Worm (Caenorhabditis elegans): ENCODE data around the gene mes-6.

Gene mes-6

DNA sequence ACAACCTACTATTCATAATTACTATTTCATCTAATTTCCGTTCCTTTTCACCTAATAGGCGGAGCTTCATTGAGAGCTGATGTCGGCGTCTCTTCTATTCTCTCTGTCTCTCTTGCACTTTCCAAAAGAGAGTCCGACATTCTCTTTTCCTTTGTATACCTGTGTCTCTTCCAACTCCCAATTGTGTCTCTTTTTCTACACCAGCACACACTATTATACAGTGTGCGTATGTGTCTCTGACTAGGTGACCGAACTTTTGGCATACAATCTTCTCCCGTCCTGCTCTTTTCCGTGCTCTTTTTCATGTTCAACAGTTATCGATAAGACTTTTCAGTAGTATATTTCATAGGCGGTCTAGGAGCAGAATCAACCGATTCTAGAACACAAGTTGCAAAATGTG lies 29.2 kb downstream of the mes-6 start:
- no peak for TF ChIP-seq ceh-22 (tag; optimal IDR thresholded peaks at IDR 0.05)
- TF ChIP-seq elt-2 (tag; optimal IDR thresholded peaks at IDR 0.05) = peak; percentile 4
- no peak for TF ChIP-seq sox-4 (tag; optimal IDR thresholded peaks at IDR 0.05)
- TF ChIP-seq ref-2 (tag; optimal IDR thresholded peaks at IDR 0.05) = no peak
- TF ChIP-seq nfya-1 (tag; optimal IDR thresholded peaks at IDR 0.05) = no peak
- TF ChIP-seq fax-1 (tag; optimal IDR thresholded peaks at IDR 0.05) = no peak
- TF ChIP-seq F13H6.1 (tag; optimal IDR thresholded peaks at IDR 0.05) = no peak
- no peak for TF ChIP-seq ceh-14 (tag; optimal IDR thresholded peaks at IDR 0.05)

DNA sequence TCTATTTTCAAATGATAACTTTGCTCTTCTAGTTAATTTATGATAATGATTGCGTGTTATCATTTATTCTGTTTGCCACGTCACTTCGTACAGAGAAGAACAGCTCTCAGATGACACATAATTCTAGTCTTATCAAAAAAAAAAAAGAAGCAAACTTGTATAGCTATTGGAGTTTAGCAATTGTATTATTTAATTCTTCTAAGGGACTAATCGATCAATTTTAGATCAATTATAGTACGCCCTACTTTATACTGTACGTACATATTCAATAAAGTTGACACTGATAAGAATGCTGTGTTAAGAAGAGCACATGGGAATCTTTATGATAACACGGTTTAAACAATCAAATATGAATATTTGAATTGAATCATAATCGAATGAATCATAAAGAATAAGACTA lies 31.2 kb downstream of the mes-6 start:
- TF ChIP-seq elt-2 (tag; optimal IDR thresholded peaks at IDR 0.05) (peak; percentile 89), unc-55 (GFP tag; optimal IDR thresholded peaks at IDR 0.05) (no peak)

DNA sequence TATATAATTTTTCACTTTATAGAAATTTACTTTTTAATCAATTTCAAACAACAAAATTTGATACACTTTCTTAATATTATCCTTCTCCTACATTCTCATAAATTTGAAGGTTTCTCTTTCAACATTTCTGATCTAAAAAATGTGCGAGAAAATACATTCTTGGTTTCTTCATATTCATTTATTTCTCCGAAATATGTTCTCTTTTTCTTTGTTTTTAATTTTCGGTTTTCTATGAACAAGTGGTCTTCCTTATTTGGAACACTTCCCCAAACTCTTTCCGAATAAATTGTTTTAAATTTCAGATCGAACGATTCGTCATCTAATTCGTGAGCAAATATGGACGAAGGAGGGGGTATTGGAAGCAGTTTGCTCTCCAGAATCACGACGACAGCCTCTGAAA lies 48.0 kb downstream of the mes-6 start, which contains the start of gene npr-22:
npr-22 (plus strand) TSS at position 301 of the 400 bp plus-strand sequence.
- TF ChIP-seq tbx-7 (tag; optimal IDR thresholded peaks at IDR 0.05) (no peak), ama-1 (optimal IDR thresholded peaks at IDR 0.05) (no peak), dmd-4 (tag; optimal IDR thresholded peaks at IDR 0.05; ENCODE audit: borderline replicate concordance) (no peak), unc-3 (GFP tag; conservative IDR thresholded peaks at IDR 0.05) (no peak), unc-3 (tag; optimal IDR thresholded peaks at IDR 0.05) (no peak), ets-4 (tag; optimal IDR thresholded peaks at IDR 0.05) (no peak), sdc-2 (tag; optimal IDR thresholded peaks at IDR 0.05) (no peak), hlh-15 (tag; optimal IDR thresholded peaks at IDR 0.05) (no peak), sox-2 (GFP tag; IDR thresholded peaks at IDR 0.05) (no peak), pros-1 (tag; optimal IDR thresholded peaks at IDR 0.05) (no peak), unc-55 (GFP tag; optimal IDR thresholded peaks at IDR 0.05) (no peak)
